Fruit fly (Drosophila melanogaster) whole organism, embryonic: ENCODE data around the gene fd96Cb.
A peak's percentile ranks its signal among the peaks of the same experiment; 100 is the strongest.
"Not testable (repeated sequence)": the region's sequence is repeated elsewhere in the genome, so short reads cannot be mapped to it uniquely, and the experiment has no call there.

Experiments
- Ada2b ChIP-seq: fragments of 200-800 bp; sonication (Bioruptor generic); IDR thresholded peaks from 2 replicates; pipeline ENCODE4 v1.3.6; 2022; ENCODE audit warnings: missing biosample characterization, missing genetic modification characterization
- B-H1 ChIP-seq: fragments of 200-800 bp; sonication (Bioruptor generic); IDR thresholded peaks from 3 replicates; pipeline ENCODE4 v1.3.6; 2022; ENCODE audit warnings: missing biosample characterization, missing genetic modification characterization
- CG10267 ChIP-seq: fragments of 200-800 bp; sonication (Bioruptor generic); optimal IDR thresholded peaks from 2 replicates; lab custom pipeline; 2018; ENCODE audit warnings: missing biosample characterization, mild to moderate bottlenecking, missing genetic modification characterization, moderate library complexity
- CG11560 ChIP-seq: fragments of 200-800 bp; sonication (Bioruptor generic); IDR thresholded peaks from 3 replicates; pipeline ENCODE4 v1.3.6; 2022; ENCODE audit warnings: missing biosample characterization, missing genetic modification characterization
- CG14667 ChIP-seq: fragments of 200-800 bp; sonication (Bioruptor generic); IDR thresholded peaks from 2 replicates; pipeline ENCODE4 v1.3.6; 2022; ENCODE audit warnings: missing biosample characterization, missing genetic modification characterization
- CG14710 ChIP-seq: fragments of 200-800 bp; sonication (Bioruptor generic); optimal IDR thresholded peaks from 3 replicates; lab custom pipeline; 2019; ENCODE audit warnings: missing biosample characterization, mild to moderate bottlenecking, missing genetic modification characterization, moderate library complexity
- CG16779 ChIP-seq: fragments of 200-800 bp; sonication (Bioruptor generic); IDR thresholded peaks from 2 replicates; pipeline ENCODE4 v1.3.6; 2022; ENCODE audit warnings: missing biosample characterization, missing genetic modification characterization
- CG2889 ChIP-seq: fragments of 200-800 bp; sonication (Bioruptor generic); IDR thresholded peaks from 3 replicates; pipeline ENCODE4 v1.3.6; 2022; ENCODE audit warnings: missing biosample characterization, missing genetic modification characterization
- CG30020 ChIP-seq: fragments of 200-800 bp; optimal IDR thresholded peaks from 2 replicates; lab custom pipeline; 2019; ENCODE audit warnings: missing biosample characterization, mild to moderate bottlenecking, missing genetic modification characterization, moderate library complexity
- CG34376 ChIP-seq: fragments of 200-800 bp; sonication (Bioruptor generic); optimal IDR thresholded peaks from 2 replicates; lab custom pipeline; 2018; ENCODE audit warnings: missing biosample characterization, mild to moderate bottlenecking, missing genetic modification characterization
- CG4328 ChIP-seq: fragments of 200-800 bp; sonication (Bioruptor generic); optimal IDR thresholded peaks from 3 replicates; lab custom pipeline; 2017; ENCODE audit warnings: missing biosample characterization, missing genetic modification reagents, missing genetic modification characterization
- CG5953 ChIP-seq: fragments of 200-800 bp; sonication (Bioruptor generic); IDR thresholded peaks from 2 replicates; pipeline ENCODE4 v1.3.6; 2022; ENCODE audit warnings: missing biosample characterization, missing genetic modification characterization
- CG6765 ChIP-seq: fragments of 200-800 bp; sonication (Bioruptor generic); optimal IDR thresholded peaks from 3 replicates; lab custom pipeline; 2017; ENCODE audit warnings: missing biosample characterization, mild to moderate bottlenecking, missing genetic modification characterization
- CG7372 ChIP-seq: fragments of 200-800 bp; sonication (Bioruptor generic); IDR thresholded peaks from 2 replicates; pipeline ENCODE4 v1.3.6; 2022; ENCODE audit warnings: missing biosample characterization, missing genetic modification characterization
- CG7839 ChIP-seq: fragments of 200-800 bp; sonication (Bioruptor generic); optimal IDR thresholded peaks from 3 replicates; lab custom pipeline; 2018; ENCODE audit warnings: missing biosample characterization, mild to moderate bottlenecking, missing genetic modification characterization, moderate library complexity
- CG9609 ChIP-seq: fragments of 200-800 bp; sonication (Bioruptor generic); optimal IDR thresholded peaks from 3 replicates; lab custom pipeline; 2016; ENCODE audit warnings: missing biosample characterization, missing genetic modification characterization
- CkIIα-i1 ChIP-seq: fragments of 200-800 bp; sonication (Bioruptor generic); IDR thresholded peaks from 2 replicates; pipeline ENCODE4 v1.3.6; 2022; ENCODE audit warnings: missing biosample characterization, missing genetic modification characterization
- CoRest ChIP-seq: fragments of 200-800 bp; sonication (Bioruptor generic); optimal IDR thresholded peaks from 3 replicates; lab custom pipeline; 2018; ENCODE audit warnings: missing biosample characterization, mild to moderate bottlenecking, missing genetic modification characterization, moderate library complexity
- D ChIP-seq, 2 experiments: fragments of 200-800 bp in 1 of 2; fragments of >200 bp in 1 of 2; sonication (Bioruptor generic) in 1 of 2; optimal IDR thresholded peaks; 2 replicates in 1 of 2; 3 replicates in 1 of 2; lab custom pipeline; 2017; ENCODE audit warnings: mild to moderate bottlenecking in 1 of 2, missing biosample characterization in 1 of 2, missing genetic modification characterization in 1 of 2, missing genetic modification reagents in 1 of 2
- Dbx ChIP-seq: fragments of 200-800 bp; sonication (Bioruptor generic); IDR thresholded peaks from 3 replicates; pipeline ENCODE4 v1.3.6; 2022; ENCODE audit warnings: missing biosample characterization, missing genetic modification characterization
- Fer1 ChIP-seq: fragments of 200-800 bp; sonication (Bioruptor generic); optimal IDR thresholded peaks from 2 replicates; lab custom pipeline; 2017; ENCODE audit warnings: missing biosample characterization, mild to moderate bottlenecking, missing genetic modification characterization
- HLH4C ChIP-seq: fragments of 200-800 bp; sonication (Bioruptor generic); IDR thresholded peaks from 3 replicates; pipeline ENCODE4 v1.3.6; 2022; ENCODE audit warnings: missing biosample characterization, missing genetic modification characterization; ENCODE audit not compliant: partially characterized antibody
- Hsf ChIP-seq: fragments of 200-800 bp; sonication (Bioruptor generic); optimal IDR thresholded peaks from 3 replicates; lab custom pipeline; 2016; ENCODE audit warnings: missing biosample characterization, missing genetic modification characterization
- MTF-1 ChIP-seq: fragments of 200-800 bp; sonication (Bioruptor generic); optimal IDR thresholded peaks from 2 replicates; lab custom pipeline; 2018; ENCODE audit warnings: missing biosample characterization, mild to moderate bottlenecking, missing genetic modification characterization, borderline replicate concordance
- Mrtf ChIP-seq: fragments of 200-800 bp; sonication (Bioruptor generic); IDR thresholded peaks from 3 replicates; pipeline ENCODE4 v1.3.6; 2022; ENCODE audit warnings: missing biosample characterization, missing genetic modification characterization
- Opbp ChIP-seq: fragments of 200-800 bp; sonication (Bioruptor generic); IDR thresholded peaks from 3 replicates; pipeline ENCODE4 v1.3.6; 2022; ENCODE audit warnings: missing biosample characterization, missing genetic modification characterization; ENCODE audit not compliant: partially characterized antibody
- Sry-δ ChIP-seq: fragments of 200-800 bp; sonication (Bioruptor generic); optimal IDR thresholded peaks from 2 replicates; lab custom pipeline; 2016; ENCODE audit warnings: missing biosample characterization, missing genetic modification characterization
- caup ChIP-seq: fragments of 200-800 bp; sonication (Bioruptor generic); optimal IDR thresholded peaks from 3 replicates; lab custom pipeline; 2017; ENCODE audit warnings: missing biosample characterization, mild to moderate bottlenecking, missing genetic modification characterization, moderate library complexity; ENCODE audit not compliant: severe bottlenecking
- croc ChIP-seq: fragments of 200-800 bp; sonication (Bioruptor generic); conservative IDR thresholded peaks from 3 replicates; pipeline ENCODE4 v1.3.6; 2022; ENCODE audit warnings: missing biosample characterization, missing genetic modification characterization
- gem ChIP-seq: fragments of 200-800 bp; sonication (Bioruptor generic); optimal IDR thresholded peaks from 2 replicates; lab custom pipeline; 2019; ENCODE audit warnings: missing biosample characterization, mild to moderate bottlenecking, missing genetic modification characterization, moderate library complexity
- ham ChIP-seq: fragments of 200-800 bp; sonication (Bioruptor generic); IDR thresholded peaks from 2 replicates; pipeline ENCODE4 v1.3.6; 2022; ENCODE audit warnings: missing biosample characterization, missing genetic modification characterization
- hbn ChIP-seq: fragments of 200-800 bp; sonication (Bioruptor generic); IDR thresholded peaks from 2 replicates; pipeline ENCODE4 v1.3.6; 2022; ENCODE audit warnings: missing biosample characterization, missing genetic modification characterization; ENCODE audit not compliant: partially characterized antibody
- hkb ChIP-seq, 2 experiments: fragments of 200-800 bp in 1 of 2; fragments of >200 bp in 1 of 2; sonication (Bioruptor generic) in 1 of 2; IDR thresholded peaks in 1 of 2; optimal IDR thresholded peaks in 1 of 2; 2 replicates each; pipeline versions ENCODE4 v1.3.6 to Lab custom; 2017 to 2022; ENCODE audit warnings: missing biosample characterization in 1 of 2, missing genetic modification characterization in 1 of 2
- lov ChIP-seq, 2 experiments: fragments of 200-800 bp in 1 of 2; fragments of >200 bp in 1 of 2; sonication (Bioruptor generic) in 1 of 2; IDR thresholded peaks in 1 of 2; optimal IDR thresholded peaks in 1 of 2; 2 replicates in 1 of 2; 3 replicates in 1 of 2; pipeline versions ENCODE4 v1.3.6 to Lab custom; 2017 to 2022; ENCODE audit warnings: missing biosample characterization in 1 of 2, missing genetic modification characterization in 1 of 2
- luna ChIP-seq: fragments of 200-800 bp; sonication (Bioruptor generic); optimal IDR thresholded peaks from 2 replicates; lab custom pipeline; 2016; ENCODE audit warnings: missing biosample characterization, missing genetic modification characterization
- nerfin-2 ChIP-seq: fragments of 200-800 bp; sonication (Bioruptor generic); IDR thresholded peaks from 2 replicates; pipeline ENCODE4 v1.3.6; 2022; ENCODE audit warnings: missing biosample characterization, missing genetic modification characterization; ENCODE audit not compliant: partially characterized antibody
- odd ChIP-seq: fragments of 200-800 bp; sonication (Bioruptor generic); optimal IDR thresholded peaks from 2 replicates; lab custom pipeline; 2017; ENCODE audit warnings: missing biosample characterization, mild to moderate bottlenecking, missing genetic modification characterization
- ranshi ChIP-seq: fragments of 200-800 bp; sonication (Bioruptor generic); IDR thresholded peaks from 2 replicates; pipeline ENCODE4 v1.3.6; 2022; ENCODE audit warnings: missing biosample characterization, missing genetic modification characterization
- row ChIP-seq: fragments of 200-800 bp; sonication (Bioruptor generic); IDR thresholded peaks from 3 replicates; pipeline ENCODE4 v1.3.6; 2022; ENCODE audit warnings: missing biosample characterization, missing genetic modification characterization
- sc ChIP-seq, 3 experiments: fragments of >200 bp in 2 of 3; fragments of 200-800 bp in 1 of 3; sonication (Bioruptor generic) in 1 of 3; optimal IDR thresholded peaks; 2 replicates in 2 of 3; 3 replicates in 1 of 3; lab custom pipeline; 2017; ENCODE audit warnings: mild to moderate bottlenecking in 1 of 3, missing biosample characterization in 1 of 3, missing genetic modification characterization in 1 of 3, missing genetic modification reagents in 1 of 3
- sens ChIP-seq: fragments of 200-800 bp; sonication (Bioruptor generic); peaks from one replicate; lab custom pipeline; 2016; ENCODE audit warnings: missing biosample characterization, missing genetic modification characterization
- wdn ChIP-seq: fragments of 200-800 bp; sonication (Bioruptor generic); IDR thresholded peaks from 2 replicates; pipeline ENCODE4 v1.3.6; 2022; ENCODE audit warnings: missing biosample characterization, missing genetic modification characterization

The fd96Cb gene

DNA sequence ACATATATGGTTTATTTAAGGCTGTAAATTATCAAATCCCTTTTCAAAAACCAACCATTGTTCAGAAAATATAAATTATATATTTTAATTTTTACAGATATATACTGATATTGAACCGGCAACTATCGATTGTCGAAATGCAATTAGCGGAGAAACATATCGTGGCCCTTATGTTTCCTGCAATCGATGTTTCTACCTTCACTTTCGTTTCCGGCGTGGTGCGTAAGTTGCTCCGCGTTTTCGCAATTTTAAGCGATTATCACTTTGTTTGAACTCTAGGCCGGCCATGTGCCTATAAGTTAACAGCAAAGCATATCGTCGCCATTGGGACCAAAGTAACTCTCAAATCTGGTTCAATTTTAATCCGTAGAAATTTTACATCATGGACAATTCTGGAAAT is 28.4 kb downstream of the fd96Cb start, which contains the start of gene vig2 (continued):
- TF ChIP-seq hkb, lov, sc, D (optimal IDR thresholded peaks at IDR 0.05; lab: Kevin White, UChicago): not testable (repeated sequence)
- TF ChIP-seq hkb (GFP tag; IDR thresholded peaks at IDR 0.05; lab: Robert Waterston, UW) (peak; percentile 61; the same call in 1 of the 2 replicates), hbn (GFP tag; lab: Robert Waterston, UW) (peak; percentile 57), CG4328 (GFP tag; lab: Kevin White, UChicago) (peak; percentile 17), lov (GFP tag; IDR thresholded peaks at IDR 0.05; lab: Robert Waterston, UW) (peak; percentile 90; the same call in 2 of the 3 replicates), Dbx (GFP tag; lab: Robert Waterston, UW) (peak; percentile 85), CG9609 (GFP tag; lab: Kevin White, UChicago) (peak; percentile 30), odd (GFP tag; lab: Kevin White, UChicago) (peak; percentile 18), Fer1 (GFP tag; lab: Kevin White, UChicago) (peak; percentile 13), sc (GFP tag; optimal IDR thresholded peaks at IDR 0.05; lab: Kevin White, UChicago) (peak; percentile 3), HLH4C (GFP tag; lab: Robert Waterston, UW) (peak; percentile 73), B-H1 (GFP tag; lab: Robert Waterston, UW) (peak; percentile 39; the same call in 1 of the 3 replicates), Sry-δ (GFP tag; lab: Kevin White, UChicago) (peak; percentile 56), CG7372 (GFP tag; lab: Robert Waterston, UW) (peak; percentile 63; the same call in 1 of the 2 replicates), CG7839 (peak; percentile 35), Hsf (peak; percentile 12), row (GFP tag; lab: Robert Waterston, UW) (peak; percentile 70), gem (tag; lab: Kevin White, UChicago) (peak; percentile 13), CG16779 (GFP tag; lab: Robert Waterston, UW) (peak; percentile 66; the same call in 1 of the 2 replicates), luna (GFP tag; lab: Kevin White, UChicago) (peak; percentile 5), CG5953 (GFP tag; lab: Robert Waterston, UW) (peak; percentile 81), CG14667 (GFP tag; lab: Robert Waterston, UW) (0 out of 2 replicates have a peak, but pooled peaks have one; percentile 23), Ada2b (GFP tag; lab: Robert Waterston, UW) (peak; percentile 29; the same call in 1 of the 2 replicates), CG34376 (GFP tag; lab: Kevin White, UChicago) (peak; percentile 57), CkIIα-i1 (GFP tag; lab: Robert Waterston, UW) (peak; percentile 5; the same call in 1 of the 2 replicates), caup (GFP tag; lab: Kevin White, UChicago) (peak; percentile 73), sens (GFP tag; lab: Kevin White, UChicago) (peak; percentile 78), croc (GFP tag; lab: Robert Waterston, UW) (0 out of 3 replicates have a peak, but pooled peaks have one; percentile 29), CG11560 (tag; lab: Robert Waterston, UW) (peak; percentile 24; the same call in 1 of the 3 replicates), D (GFP tag; optimal IDR thresholded peaks at IDR 0.05; lab: Kevin White, UChicago) (peak; percentile 2), ham (GFP tag; lab: Robert Waterston, UW) (peak; percentile 68; the same call in 1 of the 2 replicates), CG30020 (peak; percentile 25), CG2889 (peak; percentile 63; the same call in 2 of the 3 replicates), CoRest (tag; lab: Kevin White, UChicago) (peak; percentile 38), CG6765 (GFP tag; lab: Kevin White, UChicago) (peak; percentile 57), nerfin-2 (peak; percentile 80), CG14710 (tag; lab: Kevin White, UChicago) (peak; percentile 43), wdn (GFP tag; lab: Robert Waterston, UW) (peak; percentile 51; the same call in 1 of the 2 replicates), MTF-1 (GFP tag; lab: Kevin White, UChicago) (peak; percentile 81), CG10267 (tag; lab: Kevin White, UChicago) (peak; percentile 0), Mrtf (GFP tag; lab: Robert Waterston, UW) (peak; percentile 49; the same call in 1 of the 3 replicates), ranshi (GFP tag; lab: Robert Waterston, UW) (peak; percentile 66; the same call in 1 of the 2 replicates), Opbp (peak; percentile 95)
